Worm (Caenorhabditis elegans): ENCODE measurements around the gene Y73B6BL.22.

DNA sequence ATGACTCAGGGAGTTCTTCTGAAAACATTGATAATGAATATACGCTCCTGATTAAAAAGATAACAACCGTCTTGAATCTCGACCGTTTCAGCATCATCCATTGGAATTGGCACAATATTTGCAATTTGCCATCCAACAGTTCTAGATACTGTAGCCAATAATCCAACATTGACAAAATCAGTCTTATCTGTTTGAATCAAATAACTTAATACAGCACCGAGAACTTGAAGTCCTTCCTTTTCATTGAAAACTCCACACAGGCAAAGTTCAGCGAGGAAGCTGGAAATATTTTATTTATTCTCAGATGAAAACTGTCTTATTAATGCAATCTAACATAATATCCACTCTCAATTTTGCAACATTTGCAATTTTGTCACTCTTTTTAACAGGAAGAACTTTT, 44.2 kb downstream of the Y73B6BL.22 start:
- TF ChIP-seq W03F9.2 (tag; optimal IDR thresholded peaks at IDR 0.05) (no peak), him-1 (tag; optimal IDR thresholded peaks at IDR 0.05) (no peak), dao-5 (tag; optimal IDR thresholded peaks at IDR 0.05) (no peak)

All from whole organism, L4/young adult.